Worm (Caenorhabditis elegans): ENCODE data around the gene nspc-1.
A peak's percentile ranks its signal among the peaks of the same experiment; 100 is the strongest.

nspc-1 gene

ce11 chrX:8556614-8557196 is 21.8 kb upstream of the nspc-1 start, which contains the start of gene utx-1:
Gene utx-1 (plus strand): TSS chrX:8557146.
- peak; percentile 13 for TF ChIP-seq elt-2 (tag; optimal IDR thresholded peaks at IDR 0.05)
- no peak for TF ChIP-seq pax-1 (tag; optimal IDR thresholded peaks at IDR 0.05)
- no peak for TF ChIP-seq nhr-11 (tag; optimal IDR thresholded peaks at IDR 0.05)
- peak; percentile 19 for TF ChIP-seq ztf-16 (tag; optimal IDR thresholded peaks at IDR 0.05)
- TF ChIP-seq fkh-6 (tag; optimal IDR thresholded peaks at IDR 0.05), result peak; percentile 17
- no peak for TF ChIP-seq lim-6 (tag; optimal IDR thresholded peaks at IDR 0.05)
- peak; percentile 57 for TF ChIP-seq hlh-6 (tag; optimal IDR thresholded peaks at IDR 0.05)
- no peak for TF ChIP-seq pha-2 (tag; optimal IDR thresholded peaks at IDR 0.05)
- TF ChIP-seq ceh-2 (tag; optimal IDR thresholded peaks at IDR 0.05), result peak; percentile 35
- TF ChIP-seq ceh-31 (tag; optimal IDR thresholded peaks at IDR 0.05), result peak; percentile 80
- peak; percentile 39 for TF ChIP-seq ceh-48 (tag; optimal IDR thresholded peaks at IDR 0.05)
- peak; percentile 42 for TF ChIP-seq unc-42 (tag; optimal IDR thresholded peaks at IDR 0.05)
- TF ChIP-seq nfya-1 (tag; optimal IDR thresholded peaks at IDR 0.05), result peak; percentile 62
- TF ChIP-seq hlh-30 (tag; optimal IDR thresholded peaks at IDR 0.05; ENCODE audit: insufficient read depth), result peak; percentile 35
- TF ChIP-seq ceh-14 (tag; optimal IDR thresholded peaks at IDR 0.05), result peak; percentile 17
- peak; percentile 44 for TF ChIP-seq ceh-34 (tag; optimal IDR thresholded peaks at IDR 0.05)
- peak; percentile 50 for TF ChIP-seq ref-2 (tag; optimal IDR thresholded peaks at IDR 0.05)
- peak; percentile 68 for TF ChIP-seq sdc-2 (tag; optimal IDR thresholded peaks at IDR 0.05)
- no peak for TF ChIP-seq odd-2 (tag; optimal IDR thresholded peaks at IDR 0.05)
- peak; percentile 24 for TF ChIP-seq unc-55 (GFP tag; optimal IDR thresholded peaks at IDR 0.05)
- TF ChIP-seq tbx-2 (tag; optimal IDR thresholded peaks at IDR 0.05), result peak; percentile 43

ce11 chrX:8554029-8554428 is 19.1 kb upstream of the nspc-1 start:
- TF ChIP-seq hlh-15 (tag; optimal IDR thresholded peaks at IDR 0.05), result no peak
- no peak for TF ChIP-seq T23F11.4 (GFP tag; optimal IDR thresholded peaks at IDR 0.05)
- no peak for TF ChIP-seq pax-1 (tag; optimal IDR thresholded peaks at IDR 0.05)
- no peak for TF ChIP-seq rnt-1 (tag; optimal IDR thresholded peaks at IDR 0.05)
- no peak for TF ChIP-seq odd-2 (tag; optimal IDR thresholded peaks at IDR 0.05)
- no peak for TF ChIP-seq zip-5 (tag; optimal IDR thresholded peaks at IDR 0.05)
- no peak for TF ChIP-seq C08G9.2 (tag; optimal IDR thresholded peaks at IDR 0.05)
- no peak for TF ChIP-seq unc-3 (GFP tag; conservative IDR thresholded peaks at IDR 0.05)
- no peak for TF ChIP-seq unc-3 (tag; optimal IDR thresholded peaks at IDR 0.05)
- no peak for TF ChIP-seq ttx-3 (tag; optimal IDR thresholded peaks at IDR 0.05)
- no peak for TF ChIP-seq fkh-10 (GFP tag; optimal IDR thresholded peaks at IDR 0.05)
- no peak for TF ChIP-seq unc-55 (GFP tag; optimal IDR thresholded peaks at IDR 0.05)
- TF ChIP-seq ceh-14 (tag; optimal IDR thresholded peaks at IDR 0.05), result no peak
- TF ChIP-seq nfya-1 (tag; optimal IDR thresholded peaks at IDR 0.05), result no peak
- TF ChIP-seq madf-2 (tag; optimal IDR thresholded peaks at IDR 0.05), result no peak
- TF ChIP-seq elt-4 (tag; optimal IDR thresholded peaks at IDR 0.05), result no peak
- TF ChIP-seq F13H6.1 (tag; optimal IDR thresholded peaks at IDR 0.05), result no peak
- no peak for TF ChIP-seq ceh-48 (tag; optimal IDR thresholded peaks at IDR 0.05)
- no peak for TF ChIP-seq ceh-24 (tag; optimal IDR thresholded peaks at IDR 0.05)
- TF ChIP-seq pat-9 (tag; optimal IDR thresholded peaks at IDR 0.05), result no peak

- peak; percentile 10 for TF ChIP-seq tbx-7 (tag; optimal IDR thresholded peaks at IDR 0.05)
- peak; percentile 41 for TF ChIP-seq ceh-34 (tag; optimal IDR thresholded peaks at IDR 0.05)
- peak; percentile 16 for TF ChIP-seq madf-2 (tag; optimal IDR thresholded peaks at IDR 0.05)
- peak; percentile 74 for TF ChIP-seq unc-42 (tag; optimal IDR thresholded peaks at IDR 0.05)
- TF ChIP-seq tbx-2 (tag; optimal IDR thresholded peaks at IDR 0.05), result peak; percentile 79
- TF ChIP-seq T23F11.4 (GFP tag; optimal IDR thresholded peaks at IDR 0.05), result no peak
- TF ChIP-seq nfya-1 (tag; optimal IDR thresholded peaks at IDR 0.05), result peak; percentile 70
- peak; percentile 64 for TF ChIP-seq hlh-30 (tag; optimal IDR thresholded peaks at IDR 0.05; ENCODE audit: insufficient read depth)
- no peak for TF ChIP-seq hlh-15 (tag; optimal IDR thresholded peaks at IDR 0.05)
- TF ChIP-seq sox-4 (tag; optimal IDR thresholded peaks at IDR 0.05), result no peak
- peak; percentile 74 for TF ChIP-seq ceh-18 (tag; optimal IDR thresholded peaks at IDR 0.05)
- TF ChIP-seq K09A11.1 (tag; optimal IDR thresholded peaks at IDR 0.05; ENCODE audit: insufficient read depth), result no peak
- TF ChIP-seq ceh-2 (tag; optimal IDR thresholded peaks at IDR 0.05), result peak; percentile 47
- peak; percentile 47 for TF ChIP-seq elt-2 (tag; optimal IDR thresholded peaks at IDR 0.05)
- no peak for TF ChIP-seq K02D7.2 (tag; optimal IDR thresholded peaks at IDR 0.05)
- TF ChIP-seq ref-2 (tag; optimal IDR thresholded peaks at IDR 0.05), result peak; percentile 61
- TF ChIP-seq pha-2 (tag; optimal IDR thresholded peaks at IDR 0.05), result no peak
- peak; percentile 77 for TF ChIP-seq ceh-31 (tag; optimal IDR thresholded peaks at IDR 0.05)
- peak; percentile 17 for TF ChIP-seq syd-9 (tag; optimal IDR thresholded peaks at IDR 0.05)
- TF ChIP-seq C08G9.2 (tag; optimal IDR thresholded peaks at IDR 0.05), result peak; percentile 1
- peak; percentile 63 for TF ChIP-seq sdc-2 (tag; optimal IDR thresholded peaks at IDR 0.05)
- peak; percentile 28 for TF ChIP-seq pax-1 (tag; optimal IDR thresholded peaks at IDR 0.05)
- TF ChIP-seq dve-1 (tag; optimal IDR thresholded peaks at IDR 0.05), result no peak
- peak; percentile 26 for TF ChIP-seq rnt-1 (tag; optimal IDR thresholded peaks at IDR 0.05)
- peak; percentile 31 for TF ChIP-seq unc-55 (GFP tag; optimal IDR thresholded peaks at IDR 0.05)
- TF ChIP-seq nhr-11 (tag; optimal IDR thresholded peaks at IDR 0.05), result no peak
Measured at ce11 chrX:8551687-8552327, 16.9 kb upstream of the nspc-1 start, which contains the start of gene dhhc-14. Gene dhhc-14 (plus strand): TSS chrX:8552277.

Data from whole organism, late embryonic.